Fruit fly (Drosophila melanogaster) whole organism, embryonic: ENCODE data around the gene Tti1.

Experiments
- Adf1 ChIP-seq: fragments of 200-800 bp; sonication (Bioruptor generic); IDR thresholded peaks from 2 replicates; pipeline ENCODE4 v1.3.6; 2022; ENCODE audit warnings: missing biosample characterization, missing genetic modification characterization
- Awh ChIP-seq: fragments of 200-800 bp; sonication (Bioruptor generic); IDR thresholded peaks from 2 replicates; pipeline ENCODE4, ENCODE4 v1.3.6; 2022; ENCODE audit warnings: missing biosample characterization, missing genetic modification characterization
- CG11504 ChIP-seq: fragments of 200-800 bp; sonication (Bioruptor generic); optimal IDR thresholded peaks from 3 replicates; lab custom pipeline; 2019; ENCODE audit warnings: missing biosample characterization, mild to moderate bottlenecking, missing genetic modification characterization, moderate library complexity
- CG11695 ChIP-seq: fragments of 200-800 bp; sonication (Bioruptor generic); IDR thresholded peaks from 3 replicates; pipeline ENCODE4 v1.3.6; 2022; ENCODE audit warnings: missing biosample characterization, missing genetic modification characterization
- CG1233 ChIP-seq: fragments of 200-800 bp; sonication (Bioruptor generic); optimal IDR thresholded peaks from 4 replicates; lab custom pipeline; 2018; ENCODE audit warnings: missing biosample characterization, mild to moderate bottlenecking, missing genetic modification characterization
- CG12391 ChIP-seq: fragments of 200-800 bp; sonication (Bioruptor generic); optimal IDR thresholded peaks from 3 replicates; lab custom pipeline; 2018; ENCODE audit warnings: missing biosample characterization, mild to moderate bottlenecking, missing genetic modification characterization, moderate library complexity
- CG13296 ChIP-seq: fragments of 200-800 bp; sonication (Bioruptor generic); optimal IDR thresholded peaks from 3 replicates; lab custom pipeline; 2018; ENCODE audit warnings: missing biosample characterization, mild to moderate bottlenecking, missing genetic modification characterization
- CG13894 ChIP-seq: fragments of 200-800 bp; sonication (Bioruptor generic); optimal IDR thresholded peaks from 3 replicates; lab custom pipeline; 2018; ENCODE audit warnings: missing biosample characterization, mild to moderate bottlenecking, missing genetic modification characterization, moderate library complexity
- CG1832 ChIP-seq: fragments of 200-800 bp; sonication (Bioruptor generic); optimal IDR thresholded peaks from 2 replicates; lab custom pipeline; 2017; ENCODE audit warnings: missing biosample characterization, mild to moderate bottlenecking, missing genetic modification characterization, inconsistent platforms
- CG2199 ChIP-seq: fragments of 200-800 bp; sonication (Bioruptor generic); IDR thresholded peaks from 3 replicates; pipeline ENCODE4 v1.3.6; 2022; ENCODE audit warnings: missing biosample characterization, missing genetic modification characterization
- CG2202 ChIP-seq: fragments of 200-800 bp; sonication (Bioruptor generic); optimal IDR thresholded peaks from 2 replicates; lab custom pipeline; 2018; ENCODE audit warnings: missing biosample characterization, mild to moderate bottlenecking, missing genetic modification characterization
- CG31224 ChIP-seq: fragments of 200-800 bp; sonication (Bioruptor generic); IDR thresholded peaks from 2 replicates; pipeline ENCODE4 v1.3.6; 2022; ENCODE audit warnings: missing biosample characterization, missing genetic modification characterization
- CG3281 ChIP-seq: fragments of 200-800 bp; sonication (Bioruptor generic); optimal IDR thresholded peaks from 3 replicates; lab custom pipeline; 2017; ENCODE audit warnings: missing biosample characterization, mild to moderate bottlenecking, missing genetic modification characterization
- CG34224 ChIP-seq: fragments of 200-800 bp; sonication (Bioruptor generic); IDR thresholded peaks from 3 replicates; pipeline ENCODE4 v1.3.6; 2022; ENCODE audit warnings: missing biosample characterization, missing genetic modification characterization; ENCODE audit not compliant: partially characterized antibody
- CG3726 ChIP-seq: fragments of 200-800 bp; sonication (Bioruptor generic); IDR thresholded peaks from 3 replicates; pipeline ENCODE4, ENCODE4 v1.3.6; 2022; ENCODE audit warnings: missing biosample characterization, missing genetic modification characterization
- CG3847 ChIP-seq: fragments of 200-800 bp; sonication (Bioruptor generic); IDR thresholded peaks from 2 replicates; pipeline ENCODE4 v1.3.6; 2022; ENCODE audit warnings: missing biosample characterization, missing genetic modification characterization
- CG7963 ChIP-seq: fragments of 200-800 bp; sonication (Bioruptor generic); IDR thresholded peaks from 3 replicates; pipeline ENCODE4 v1.3.6; 2022; ENCODE audit warnings: missing biosample characterization, missing genetic modification characterization; ENCODE audit not compliant: partially characterized antibody
- CG8388 ChIP-seq: fragments of 200-800 bp; sonication (Bioruptor generic); optimal IDR thresholded peaks from 2 replicates; lab custom pipeline; 2019; ENCODE audit warnings: missing biosample characterization, mild to moderate bottlenecking, missing genetic modification characterization, moderate library complexity
- CG8924 ChIP-seq: fragments of 200-800 bp; optimal IDR thresholded peaks from 3 replicates; lab custom pipeline; 2019; ENCODE audit warnings: missing biosample characterization, mild to moderate bottlenecking, missing genetic modification characterization, moderate library complexity
- CG9817 ChIP-seq: fragments of 200-800 bp; sonication (Bioruptor generic); optimal IDR thresholded peaks from 2 replicates; lab custom pipeline; 2018; ENCODE audit warnings: missing biosample characterization, mild to moderate bottlenecking, missing genetic modification characterization, moderate library complexity
- Camta ChIP-seq: fragments of 200-800 bp; sonication (Bioruptor generic); optimal IDR thresholded peaks from 2 replicates; lab custom pipeline; 2016; ENCODE audit warnings: missing biosample characterization, missing genetic modification characterization
- D19B ChIP-seq: fragments of 200-800 bp; sonication (Bioruptor generic); optimal IDR thresholded peaks from 2 replicates; lab custom pipeline; 2017; ENCODE audit warnings: missing biosample characterization, mild to moderate bottlenecking, missing genetic modification characterization
- Dad ChIP-seq: fragments of 200-800 bp; sonication (Bioruptor generic); optimal IDR thresholded peaks from 3 replicates; lab custom pipeline; 2016; ENCODE audit warnings: missing biosample characterization, missing genetic modification characterization
- Doc2 ChIP-seq: fragments of 200-800 bp; sonication (Bioruptor generic); IDR thresholded peaks from 2 replicates; pipeline ENCODE4 v1.3.6; 2022; ENCODE audit warnings: missing biosample characterization, missing genetic modification characterization
- Dp ChIP-seq: fragments of 200-800 bp; sonication (Bioruptor generic); optimal IDR thresholded peaks from 2 replicates; lab custom pipeline; 2018; ENCODE audit warnings: missing biosample characterization, mild to moderate bottlenecking, missing genetic modification characterization, moderate library complexity
- Fer3 ChIP-seq: fragments of 200-800 bp; sonication (Bioruptor generic); optimal IDR thresholded peaks from 2 replicates; lab custom pipeline; 2018; ENCODE audit warnings: missing biosample characterization, mild to moderate bottlenecking, missing genetic modification characterization, moderate library complexity
- HLH54F ChIP-seq: fragments of 200-800 bp; sonication (Bioruptor generic); optimal IDR thresholded peaks from 3 replicates; lab custom pipeline; 2016; ENCODE audit warnings: missing biosample characterization, missing genetic modification characterization
- NfI ChIP-seq: fragments of 200-800 bp; sonication (Bioruptor generic); optimal IDR thresholded peaks from 3 replicates; lab custom pipeline; 2018; ENCODE audit warnings: missing biosample characterization, mild to moderate bottlenecking, missing genetic modification characterization, moderate library complexity
- Ptx1 ChIP-seq: fragments of 200-800 bp; sonication (Bioruptor generic); IDR thresholded peaks from 2 replicates; pipeline ENCODE4 v1.3.6; 2022; ENCODE audit warnings: missing biosample characterization, missing genetic modification characterization
- Ssrp ChIP-seq: fragments of 200-800 bp; sonication (Bioruptor generic); optimal IDR thresholded peaks from 2 replicates; lab custom pipeline; 2018; ENCODE audit warnings: missing biosample characterization, mild to moderate bottlenecking, missing genetic modification characterization, moderate library complexity
- ac ChIP-seq: fragments of 200-800 bp; sonication (Bioruptor generic); optimal IDR thresholded peaks from 3 replicates; lab custom pipeline; 2017; ENCODE audit warnings: missing biosample characterization, mild to moderate bottlenecking, missing genetic modification characterization
- al ChIP-seq: fragments of 200-800 bp; sonication (Bioruptor generic); IDR thresholded peaks from 2 replicates; pipeline ENCODE4 v1.3.6; 2022; ENCODE audit warnings: missing biosample characterization, missing genetic modification characterization
- caup ChIP-seq: fragments of 200-800 bp; sonication (Bioruptor generic); optimal IDR thresholded peaks from 3 replicates; lab custom pipeline; 2017; ENCODE audit warnings: missing biosample characterization, mild to moderate bottlenecking, missing genetic modification characterization, moderate library complexity; ENCODE audit not compliant: severe bottlenecking
- dpn ChIP-seq, 2 experiments: fragments of 200-800 bp; sonication (Bioruptor generic); optimal IDR thresholded peaks; 3 replicates each; lab custom pipeline; 2016; ENCODE audit warnings: missing biosample characterization in 2 of 2, missing genetic modification characterization in 2 of 2
- ewg ChIP-seq: fragments of 200-800 bp; sonication (Bioruptor generic); optimal IDR thresholded peaks from 3 replicates; lab custom pipeline; 2017; ENCODE audit warnings: mild to moderate bottlenecking, missing biosample characterization, missing genetic modification reagents, missing genetic modification characterization
- fd3F ChIP-seq: fragments of 200-800 bp; sonication (Bioruptor generic); optimal IDR thresholded peaks from 2 replicates; lab custom pipeline; 2018; ENCODE audit warnings: missing biosample characterization, mild to moderate bottlenecking, missing genetic modification characterization, moderate library complexity
- gsb ChIP-seq: fragments of 200-800 bp; sonication (Bioruptor generic); IDR thresholded peaks from 2 replicates; pipeline ENCODE4 v1.3.6; 2022; ENCODE audit warnings: missing biosample characterization, missing genetic modification characterization
- her ChIP-seq: fragments of 200-800 bp; sonication (Bioruptor generic); optimal IDR thresholded peaks from 2 replicates; lab custom pipeline; 2016; ENCODE audit warnings: missing biosample characterization, missing genetic modification characterization
- ind ChIP-seq: fragments of 200-800 bp; sonication (Bioruptor generic); optimal IDR thresholded peaks from 3 replicates; lab custom pipeline; 2016; ENCODE audit warnings: missing biosample characterization, missing genetic modification characterization
- mld ChIP-seq: fragments of 200-800 bp; sonication (Bioruptor generic); IDR thresholded peaks from 3 replicates; pipeline ENCODE4 v1.3.6; 2022; ENCODE audit warnings: missing biosample characterization, missing genetic modification characterization; ENCODE audit not compliant: partially characterized antibody
- otp ChIP-seq: fragments of 200-800 bp; sonication (Bioruptor generic); IDR thresholded peaks from 3 replicates; pipeline ENCODE4, ENCODE4 v1.3.6; 2022; ENCODE audit warnings: missing biosample characterization, missing genetic modification characterization
- psq ChIP-seq: fragments of 200-800 bp; sonication (Bioruptor generic); optimal IDR thresholded peaks from 2 replicates; lab custom pipeline; 2017; ENCODE audit warnings: missing biosample characterization, missing genetic modification characterization
- repo ChIP-seq: fragments of 200-800 bp; sonication (Bioruptor generic); optimal IDR thresholded peaks from 2 replicates; lab custom pipeline; 2016; ENCODE audit warnings: missing biosample characterization, missing genetic modification characterization
- schlank ChIP-seq: fragments of 200-800 bp; sonication (Bioruptor generic); optimal IDR thresholded peaks from 2 replicates; lab custom pipeline; 2018; ENCODE audit warnings: missing biosample characterization, mild to moderate bottlenecking, missing genetic modification characterization
- tgo ChIP-seq: fragments of 200-800 bp; sonication (Bioruptor generic); IDR thresholded peaks from 3 replicates; pipeline ENCODE4 v1.3.6; 2022; ENCODE audit warnings: missing biosample characterization, missing genetic modification characterization
- twi ChIP-seq: fragments of 200-800 bp; optimal IDR thresholded peaks from 2 replicates; lab custom pipeline; 2019; ENCODE audit warnings: missing biosample characterization, mild to moderate bottlenecking, missing genetic modification characterization, moderate library complexity
- tx ChIP-seq: fragments of 200-800 bp; sonication (Bioruptor generic); optimal IDR thresholded peaks from 2 replicates; lab custom pipeline; 2016; ENCODE audit warnings: missing biosample characterization, missing genetic modification characterization
- unpg ChIP-seq: fragments of 200-800 bp; sonication (Bioruptor generic); optimal IDR thresholded peaks from 3 replicates; lab custom pipeline; 2018; ENCODE audit warnings: missing biosample characterization, mild to moderate bottlenecking, missing genetic modification characterization, moderate library complexity
- zen ChIP-seq: fragments of 200-800 bp; sonication (Bioruptor generic); optimal IDR thresholded peaks from 3 replicates; lab custom pipeline; 2018; ENCODE audit warnings: missing biosample characterization, mild to moderate bottlenecking, missing genetic modification characterization, moderate library complexity

Tti1 gene

DNA sequence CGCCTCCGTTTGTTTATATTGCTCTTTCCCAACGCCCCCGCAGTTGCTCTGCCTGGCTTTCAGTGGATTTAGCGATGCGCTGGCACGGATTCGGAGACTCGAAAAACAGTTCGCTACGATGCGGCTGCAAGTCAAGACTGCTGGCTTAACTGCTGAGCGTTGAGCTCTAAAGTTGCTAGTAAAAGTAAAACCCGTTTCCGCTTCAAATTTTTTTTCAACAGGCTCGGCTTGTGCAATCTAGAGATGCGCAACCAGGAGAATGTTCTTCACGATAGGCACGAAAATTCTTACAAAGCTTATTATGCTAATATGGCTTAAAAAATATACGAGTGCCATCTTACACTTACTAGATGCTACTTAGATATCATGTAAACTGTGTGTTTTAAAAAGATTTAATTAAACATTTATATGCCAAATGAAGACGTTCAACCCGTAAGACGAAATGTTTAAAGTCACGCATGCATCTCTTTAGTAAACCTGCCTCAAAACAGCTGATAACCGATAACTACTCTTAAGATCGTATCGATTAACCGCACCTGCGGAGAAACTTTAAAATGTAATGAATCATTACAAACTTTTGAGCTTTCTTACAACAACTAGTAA, 7.1 kb downstream of the Tti1 start, which contains the start of gene CG12948 (continued):
- TF ChIP-seq Fer3 (tag; lab: Kevin White, UChicago): peak; percentile 55
- TF ChIP-seq tgo (GFP tag; lab: Robert Waterston, UW): 0 out of 3 replicates have a peak, but pooled peaks have one; percentile 40
- TF ChIP-seq gsb (GFP tag; lab: Robert Waterston, UW): no peak
- peak; percentile 96 for TF ChIP-seq CG34224
- no peak for TF ChIP-seq CG2202 (tag; lab: Kevin White, UChicago)
- TF ChIP-seq her: peak; percentile 41
- TF ChIP-seq NfI (GFP tag; lab: Kevin White, UChicago): no peak
- peak; percentile 42; the same call in 1 of the 2 replicates for TF ChIP-seq al (GFP tag; lab: Robert Waterston, UW)
- TF ChIP-seq Awh: no peak
- TF ChIP-seq CG1832 (GFP tag; lab: Kevin White, UChicago): no peak
- TF ChIP-seq CG13296: peak; percentile 54
- TF ChIP-seq CG3847 (GFP tag; lab: Robert Waterston, UW): peak; percentile 54
- TF ChIP-seq ac (GFP tag; lab: Kevin White, UChicago): no peak
- TF ChIP-seq psq (GFP tag; lab: Kevin White, UChicago): no peak
- peak; percentile 45 for TF ChIP-seq ind (GFP tag; lab: Kevin White, UChicago)
- TF ChIP-seq CG8388 (GFP tag; lab: Kevin White, UChicago): peak; percentile 31
- TF ChIP-seq CG2199: no peak
- peak; percentile 56 for TF ChIP-seq schlank (tag; lab: Kevin White, UChicago)
- peak; percentile 48 for TF ChIP-seq Camta (GFP tag; lab: Kevin White, UChicago)
- peak; percentile 70 for TF ChIP-seq CG12391
- TF ChIP-seq CG31224 (GFP tag; lab: Robert Waterston, UW): no peak
- peak; percentile 53 for TF ChIP-seq HLH54F
- TF ChIP-seq CG7963: peak; percentile 66; the same call in 2 of the 3 replicates
- TF ChIP-seq CG11504: no peak
- TF ChIP-seq repo (GFP tag; lab: Kevin White, UChicago): no peak
- TF ChIP-seq CG3726 (GFP tag; lab: Robert Waterston, UW): no peak
- peak; percentile 16 for TF ChIP-seq twi (tag; lab: Kevin White, UChicago)
- TF ChIP-seq fd3F (GFP tag; lab: Kevin White, UChicago): no peak
- TF ChIP-seq caup: no peak
- TF ChIP-seq ewg (GFP tag; lab: Kevin White, UChicago): no peak
- peak; percentile 26; the same call in 1 of the 2 replicates for TF ChIP-seq Adf1 (GFP tag; lab: Robert Waterston, UW)
- TF ChIP-seq Doc2: no peak
- TF ChIP-seq zen: no peak
- TF ChIP-seq CG8924 (tag; lab: Kevin White, UChicago): peak; percentile 64
- peak; percentile 54 for TF ChIP-seq CG9817 (tag; lab: Kevin White, UChicago)
- no peak for TF ChIP-seq Dp (GFP tag; lab: Kevin White, UChicago)
- peak; percentile 71 for TF ChIP-seq CG3281 (GFP tag; lab: Kevin White, UChicago)
- TF ChIP-seq otp: no peak
- no peak for TF ChIP-seq CG13894 (tag; lab: Kevin White, UChicago)
- TF ChIP-seq dpn (GFP tag; optimal IDR thresholded peaks at IDR 0.05; lab: Kevin White, UChicago): peak; percentile 46 to 52
- no peak for TF ChIP-seq CG11695
- 0 out of 2 replicates have a peak, but pooled peaks have one; percentile 43 for TF ChIP-seq Ptx1
- no peak for TF ChIP-seq unpg (GFP tag; lab: Kevin White, UChicago)
- no peak for TF ChIP-seq D19B
- peak; percentile 41 for TF ChIP-seq tx (GFP tag; lab: Kevin White, UChicago)
- peak; percentile 53 for TF ChIP-seq Dad (GFP tag; lab: Kevin White, UChicago)
- peak; percentile 79; the same call in 1 of the 3 replicates for TF ChIP-seq mld (GFP tag; lab: Robert Waterston, UW)
- no peak for TF ChIP-seq CG1233
- TF ChIP-seq Ssrp: no peak
